Fruit fly (Drosophila melanogaster) whole organism, embryonic: Measurements from ENCODE around the gene Alp5.

Experiments
- ATbp ChIP-seq: fragments of 200-800 bp; sonication (Bioruptor generic); optimal IDR thresholded peaks from 2 replicates; lab custom pipeline; 2017; ENCODE audit warnings: missing biosample characterization, mild to moderate bottlenecking, missing genetic modification characterization, missing genetic modification reagents
- Adf1 ChIP-seq: fragments of 200-800 bp; sonication (Bioruptor generic); IDR thresholded peaks from 2 replicates; pipeline ENCODE4 v1.3.6; 2022; ENCODE audit warnings: missing biosample characterization, missing genetic modification characterization
- Blimp-1 ChIP-seq: fragments of 200-800 bp; sonication (Bioruptor generic); optimal IDR thresholded peaks from 3 replicates; lab custom pipeline; 2018; ENCODE audit warnings: missing biosample characterization, missing genetic modification characterization, mild to moderate bottlenecking, moderate library complexity, missing genetic modification reagents
- CG1024 ChIP-seq: fragments of 200-800 bp; sonication (Bioruptor generic); IDR thresholded peaks from 2 replicates; pipeline ENCODE4 v1.3.6; 2022; ENCODE audit warnings: missing biosample characterization, missing genetic modification characterization
- CG12769 ChIP-seq: fragments of 200-800 bp; sonication (Bioruptor generic); optimal IDR thresholded peaks from 2 replicates; lab custom pipeline; 2019; ENCODE audit warnings: missing biosample characterization, mild to moderate bottlenecking, missing genetic modification characterization, moderate library complexity
- CG1529 ChIP-seq: fragments of 200-800 bp; sonication (Bioruptor generic); optimal IDR thresholded peaks from 3 replicates; lab custom pipeline; 2018; ENCODE audit warnings: missing biosample characterization, missing genetic modification characterization
- CG1602 ChIP-seq: fragments of 200-800 bp; sonication (Bioruptor generic); optimal IDR thresholded peaks from 3 replicates; lab custom pipeline; 2016; ENCODE audit warnings: missing biosample characterization, missing genetic modification characterization
- CG16779 ChIP-seq: fragments of 200-800 bp; sonication (Bioruptor generic); IDR thresholded peaks from 2 replicates; pipeline ENCODE4 v1.3.6; 2022; ENCODE audit warnings: missing biosample characterization, missing genetic modification characterization
- CG2116 ChIP-seq: fragments of 200-800 bp; sonication (Bioruptor generic); optimal IDR thresholded peaks from 3 replicates; lab custom pipeline; 2018; ENCODE audit warnings: missing biosample characterization, mild to moderate bottlenecking, missing genetic modification characterization
- CG2199 ChIP-seq: fragments of 200-800 bp; sonication (Bioruptor generic); IDR thresholded peaks from 3 replicates; pipeline ENCODE4 v1.3.6; 2022; ENCODE audit warnings: missing biosample characterization, missing genetic modification characterization
- CG2678 ChIP-seq: fragments of 200-800 bp; sonication (Bioruptor generic); optimal IDR thresholded peaks from 3 replicates; lab custom pipeline; 2019; ENCODE audit warnings: missing biosample characterization, mild to moderate bottlenecking, missing genetic modification characterization, moderate library complexity
- CG2889 ChIP-seq: fragments of 200-800 bp; sonication (Bioruptor generic); IDR thresholded peaks from 3 replicates; pipeline ENCODE4 v1.3.6; 2022; ENCODE audit warnings: missing biosample characterization, missing genetic modification characterization
- CG30020 ChIP-seq: fragments of 200-800 bp; optimal IDR thresholded peaks from 2 replicates; lab custom pipeline; 2019; ENCODE audit warnings: missing biosample characterization, mild to moderate bottlenecking, missing genetic modification characterization, moderate library complexity
- CG3281 ChIP-seq: fragments of 200-800 bp; sonication (Bioruptor generic); optimal IDR thresholded peaks from 3 replicates; lab custom pipeline; 2017; ENCODE audit warnings: missing biosample characterization, mild to moderate bottlenecking, missing genetic modification characterization
- CG4360 ChIP-seq: fragments of 200-800 bp; sonication (Bioruptor generic); IDR thresholded peaks from 2 replicates; pipeline ENCODE4 v1.3.6; 2022; ENCODE audit warnings: missing biosample characterization, missing genetic modification characterization
- CG6854 ChIP-seq: fragments of 200-800 bp; sonication (Bioruptor generic); optimal IDR thresholded peaks from 3 replicates; lab custom pipeline; 2017; ENCODE audit warnings: missing biosample characterization, mild to moderate bottlenecking, missing genetic modification characterization
- CG7987 ChIP-seq: fragments of 200-800 bp; sonication (Bioruptor generic); optimal IDR thresholded peaks from 2 replicates; lab custom pipeline; 2018; ENCODE audit warnings: missing biosample characterization, mild to moderate bottlenecking, missing genetic modification characterization, moderate library complexity
- CG9817 ChIP-seq: fragments of 200-800 bp; sonication (Bioruptor generic); optimal IDR thresholded peaks from 2 replicates; lab custom pipeline; 2018; ENCODE audit warnings: missing biosample characterization, mild to moderate bottlenecking, missing genetic modification characterization, moderate library complexity
- Deaf1 ChIP-seq: fragments of 200-800 bp; optimal IDR thresholded peaks from 3 replicates; lab custom pipeline; 2019; ENCODE audit warnings: missing biosample characterization, mild to moderate bottlenecking, missing genetic modification characterization, moderate library complexity
- Doc3 ChIP-seq: fragments of 200-800 bp; sonication (Bioruptor generic); IDR thresholded peaks from 3 replicates; pipeline ENCODE4 v1.3.6; 2022; ENCODE audit warnings: missing biosample characterization, missing genetic modification characterization; ENCODE audit not compliant: partially characterized antibody
- Fer3 ChIP-seq: fragments of 200-800 bp; sonication (Bioruptor generic); optimal IDR thresholded peaks from 2 replicates; lab custom pipeline; 2018; ENCODE audit warnings: missing biosample characterization, mild to moderate bottlenecking, missing genetic modification characterization, moderate library complexity
- HLHmδ ChIP-seq: fragments of 200-800 bp; sonication (Bioruptor generic); optimal IDR thresholded peaks from 2 replicates; lab custom pipeline; 2018; ENCODE audit warnings: missing biosample characterization, mild to moderate bottlenecking, missing genetic modification characterization, moderate library complexity
- MTF-1 ChIP-seq: fragments of 200-800 bp; sonication (Bioruptor generic); optimal IDR thresholded peaks from 2 replicates; lab custom pipeline; 2018; ENCODE audit warnings: missing biosample characterization, mild to moderate bottlenecking, missing genetic modification characterization, borderline replicate concordance
- Med ChIP-seq: fragments of 200-800 bp; sonication (Bioruptor generic); peaks from one replicate; lab custom pipeline; 2016; ENCODE audit warnings: missing biosample characterization, missing genetic modification characterization, mild to moderate bottlenecking, inconsistent platforms, moderate library complexity
- Myb ChIP-seq: fragments of 200-800 bp; sonication (Bioruptor generic); optimal IDR thresholded peaks from 2 replicates; lab custom pipeline; 2016; ENCODE audit warnings: missing biosample characterization, missing genetic modification characterization
- PHDP ChIP-seq: fragments of 200-800 bp; sonication (Bioruptor generic); optimal IDR thresholded peaks from 3 replicates; lab custom pipeline; 2018; ENCODE audit warnings: missing biosample characterization, mild to moderate bottlenecking, missing genetic modification characterization, moderate library complexity
- chinmo ChIP-seq: fragments of 200-800 bp; sonication (Bioruptor generic); IDR thresholded peaks from 4 replicates; pipeline ENCODE4 v1.3.6; 2022; ENCODE audit warnings: missing biosample characterization, missing genetic modification characterization; ENCODE audit not compliant: partially characterized antibody
- crol ChIP-seq: fragments of 200-800 bp; sonication (Bioruptor generic); IDR thresholded peaks from 2 replicates; pipeline ENCODE4 v1.3.6; 2022; ENCODE audit warnings: missing biosample characterization, missing genetic modification characterization
- cwo ChIP-seq: fragments of 200-800 bp; sonication (Bioruptor generic); optimal IDR thresholded peaks from 3 replicates; lab custom pipeline; 2017; ENCODE audit warnings: missing biosample characterization, missing genetic modification characterization, mild to moderate bottlenecking, moderate library complexity, missing genetic modification reagents
- ems ChIP-seq: fragments of 200-800 bp; sonication (Bioruptor generic); optimal IDR thresholded peaks from 3 replicates; lab custom pipeline; 2016; ENCODE audit warnings: missing biosample characterization, missing genetic modification characterization
- gcm2 ChIP-seq: fragments of 200-800 bp; sonication (Bioruptor generic); optimal IDR thresholded peaks from 2 replicates; lab custom pipeline; 2016; ENCODE audit warnings: missing biosample characterization, missing genetic modification characterization
- grn ChIP-seq: fragments of 200-800 bp; sonication (Bioruptor generic); optimal IDR thresholded peaks from 3 replicates; lab custom pipeline; 2017; ENCODE audit warnings: missing biosample characterization, missing genetic modification characterization
- insv ChIP-seq, 2 experiments: fragments of 200-800 bp; sonication (Bioruptor generic); optimal IDR thresholded peaks; 3 replicates each; lab custom pipeline; 2016 to 2018; ENCODE audit warnings: missing biosample characterization in 2 of 2, missing genetic modification characterization in 2 of 2
- inv ChIP-seq: fragments of 200-800 bp; sonication (Bioruptor generic); IDR thresholded peaks from 2 replicates; pipeline ENCODE4 v1.3.6; 2022; ENCODE audit warnings: missing biosample characterization, missing genetic modification characterization; ENCODE audit not compliant: partially characterized antibody
- lab ChIP-seq: fragments of 200-800 bp; sonication (Bioruptor generic); optimal IDR thresholded peaks from 3 replicates; lab custom pipeline; 2017; ENCODE audit warnings: missing biosample characterization, missing genetic modification characterization, mild to moderate bottlenecking, moderate library complexity, missing genetic modification reagents
- mam ChIP-seq: fragments of 200-800 bp; sonication (Bioruptor generic); optimal IDR thresholded peaks from 3 replicates; lab custom pipeline; 2016; ENCODE audit warnings: missing biosample characterization, missing genetic modification characterization
- pan ChIP-seq, 4 experiments: fragments of >200 bp in 3 of 4; fragments of 200-800 bp in 1 of 4; sonication (Bioruptor generic) in 1 of 4; optimal IDR thresholded peaks in 3 of 4; IDR thresholded peaks in 1 of 4; 2 replicates each; pipeline versions ENCODE4 v1.3.6 to Lab custom; 2017 to 2022; ENCODE audit warnings: missing biosample characterization in 2 of 4, missing genetic modification characterization in 2 of 4, mixed read lengths in 1 of 4
- sens ChIP-seq: fragments of 200-800 bp; sonication (Bioruptor generic); peaks from one replicate; lab custom pipeline; 2016; ENCODE audit warnings: missing biosample characterization, missing genetic modification characterization
- so ChIP-seq: fragments of 200-800 bp; sonication (Bioruptor generic); IDR thresholded peaks from 3 replicates; pipeline ENCODE4 v1.3.6; 2022; ENCODE audit warnings: missing biosample characterization, missing genetic modification characterization
- sug ChIP-seq: fragments of 200-800 bp; optimal IDR thresholded peaks from 2 replicates; lab custom pipeline; 2019; ENCODE audit warnings: missing biosample characterization, mild to moderate bottlenecking, missing genetic modification characterization, moderate library complexity
- usp ChIP-seq: fragments of >200 bp; optimal IDR thresholded peaks from 2 replicates; lab custom pipeline; 2017; ENCODE audit warnings: missing biosample characterization, missing genetic modification characterization
- wdn ChIP-seq: fragments of 200-800 bp; sonication (Bioruptor generic); IDR thresholded peaks from 2 replicates; pipeline ENCODE4 v1.3.6; 2022; ENCODE audit warnings: missing biosample characterization, missing genetic modification characterization
- z ChIP-seq: fragments of 200-800 bp; sonication (Bioruptor generic); IDR thresholded peaks from 3 replicates; pipeline ENCODE4 v1.3.6; 2022; ENCODE audit warnings: missing biosample characterization, missing genetic modification characterization
- zf30C ChIP-seq: fragments of 200-800 bp; sonication (Bioruptor generic); optimal IDR thresholded peaks from 3 replicates; lab custom pipeline; 2018; ENCODE audit warnings: missing biosample characterization, mild to moderate bottlenecking, missing genetic modification characterization

Gene Alp5

DNA sequence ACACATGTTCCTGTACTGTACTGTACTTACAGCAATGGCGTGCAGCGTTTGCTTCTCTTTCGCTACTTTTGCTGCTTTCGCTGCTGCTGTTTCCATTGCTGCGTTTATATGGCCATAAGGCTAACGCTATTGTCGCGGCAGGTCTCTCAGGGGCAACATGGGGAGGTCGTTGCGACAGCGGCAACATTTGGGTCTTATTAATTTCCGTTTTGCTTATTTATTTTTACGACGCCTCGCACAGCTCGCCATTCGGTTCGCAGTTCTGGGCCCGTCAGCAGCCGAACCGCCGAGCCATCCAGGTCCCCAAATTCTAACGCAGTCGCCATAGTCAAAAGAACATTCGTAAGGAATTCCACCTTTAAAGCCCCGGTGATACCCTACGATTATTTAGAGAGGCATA lies 30.1 kb downstream of the Alp5 start (continued):
- TF ChIP-seq usp: no peak

DNA sequence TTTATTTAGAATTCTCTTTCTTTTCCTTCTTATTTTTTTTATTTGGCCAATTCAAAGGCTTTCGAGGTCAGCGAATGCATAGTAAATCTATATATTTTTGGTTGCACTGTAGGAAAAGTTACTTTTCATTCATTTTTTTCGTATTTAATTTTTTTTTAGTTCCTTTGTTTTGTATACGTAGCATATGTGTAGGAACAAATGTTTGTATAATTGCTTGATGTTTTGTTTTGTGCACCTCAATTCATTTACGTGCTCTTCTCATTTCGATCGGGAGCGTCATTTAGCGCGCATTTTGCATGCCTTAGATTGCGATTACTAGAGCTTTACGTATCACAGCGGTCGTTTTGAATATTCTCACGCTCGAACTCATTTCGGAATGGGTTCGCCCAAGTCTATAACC lies 43.8 kb downstream of the Alp5 start:
- TF ChIP-seq CG1529 (GFP tag; lab: Kevin White, UChicago): no peak
- no peak for TF ChIP-seq CG6854
- TF ChIP-seq CG30020 (tag; lab: Kevin White, UChicago): no peak
- TF ChIP-seq CG9817 (tag; lab: Kevin White, UChicago): no peak
- TF ChIP-seq z (GFP tag; lab: Robert Waterston, UW): peak; percentile 22; the same call in 1 of the 3 replicates
- TF ChIP-seq, all 482 proteins: peak for 1

DNA sequence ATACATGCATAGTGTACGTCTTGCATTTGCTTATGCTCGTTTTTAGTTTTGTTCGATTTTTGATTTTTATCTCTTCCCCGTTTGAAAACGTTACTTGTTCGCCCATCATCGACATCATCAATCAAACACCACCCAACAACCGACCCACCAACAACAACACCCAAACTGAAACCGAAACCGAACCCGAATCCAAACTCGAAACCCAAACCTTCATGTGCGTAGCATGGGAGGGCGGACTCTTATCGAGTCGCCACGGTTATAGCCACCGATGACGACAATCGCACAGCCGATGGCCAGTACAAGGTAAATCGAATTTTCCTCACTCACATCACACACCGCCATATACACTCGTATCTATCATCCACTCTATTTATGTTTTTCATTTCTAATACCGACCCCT lies 44.8 kb downstream of the Alp5 start:
- TF ChIP-seq CG4360 (peak; percentile 36; the same call in 1 of the 2 replicates), CG12769 (tag; lab: Kevin White, UChicago) (peak; percentile 31), CG2116 (no peak), sens (GFP tag; lab: Kevin White, UChicago) (peak; percentile 41), Blimp-1 (GFP tag; lab: Kevin White, UChicago) (peak; percentile 15), Deaf1 (peak; percentile 69), grn (GFP tag; lab: Kevin White, UChicago) (peak; percentile 41), insv (GFP tag; optimal IDR thresholded peaks at IDR 0.05; lab: Kevin White, UChicago) (no peak), chinmo (GFP tag; lab: Robert Waterston, UW) (0 out of 4 replicates have a peak, but pooled peaks have one; percentile 71), CG2199 (GFP tag; lab: Robert Waterston, UW) (0 out of 3 replicates have a peak, but pooled peaks have one; percentile 64), Fer3 (no peak), CG16779 (0 out of 2 replicates have a peak, but pooled peaks have one; percentile 42), CG1602 (GFP tag; lab: Kevin White, UChicago) (no peak), lab (peak; percentile 66), zf30C (GFP tag; lab: Kevin White, UChicago) (no peak), so (GFP tag; lab: Robert Waterston, UW) (0 out of 3 replicates have a peak, but pooled peaks have one; percentile 23), sug (tag; lab: Kevin White, UChicago) (peak; percentile 47)

DNA sequence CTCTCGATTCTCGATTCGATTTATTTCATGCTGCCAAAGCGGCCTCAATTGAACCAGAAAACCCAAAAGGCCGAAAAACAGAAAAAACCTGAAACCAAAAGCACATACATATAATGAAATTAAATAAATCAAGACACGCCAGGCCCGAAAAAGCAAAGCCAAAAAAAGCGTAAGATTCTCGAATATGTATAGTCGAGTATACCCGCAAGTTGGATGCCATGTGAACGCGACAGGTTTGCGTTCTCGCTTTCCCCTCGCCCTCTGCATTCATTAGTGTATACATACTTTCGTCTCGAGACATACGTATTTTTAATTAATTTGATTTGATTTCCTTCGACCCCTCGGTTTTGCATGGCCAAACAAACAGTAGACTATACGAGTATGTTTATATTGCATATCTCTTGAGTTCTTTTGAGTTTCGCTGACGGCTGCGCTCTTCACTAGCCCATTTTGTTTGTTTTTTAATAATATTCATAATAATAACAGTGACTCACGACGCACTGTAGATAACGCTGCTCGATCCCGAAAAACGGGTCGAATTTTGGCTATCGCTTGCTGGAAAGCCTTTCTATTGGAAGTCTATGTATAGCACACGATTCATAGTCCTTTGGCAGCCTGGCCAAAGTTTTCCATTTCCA lies 45.8 kb downstream of the Alp5 start:
- peak; percentile 16 for TF ChIP-seq CG3281
- no peak for TF ChIP-seq CG2889 (GFP tag; lab: Robert Waterston, UW)
- no peak for TF ChIP-seq PHDP
- no peak for TF ChIP-seq pan (optimal IDR thresholded peaks at IDR 0.05; lab: Kevin White, UChicago)
- TF ChIP-seq pan (GFP tag; optimal IDR thresholded peaks at IDR 0.05 in 1 of 2, IDR thresholded peaks at IDR 0.05 in 1 of 2): peak in 1 of 2 experiments; percentile 14
- TF ChIP-seq CG12769 (tag; lab: Kevin White, UChicago): peak; percentile 27
- TF ChIP-seq CG7987 (GFP tag; lab: Kevin White, UChicago): no peak
- TF ChIP-seq Doc3 (GFP tag; lab: Robert Waterston, UW): no peak
- TF ChIP-seq CG2678 (tag; lab: Kevin White, UChicago): no peak
- TF ChIP-seq gcm2 (GFP tag; lab: Kevin White, UChicago): no peak
- peak; percentile 58; the same call in 1 of the 2 replicates for TF ChIP-seq crol (GFP tag; lab: Robert Waterston, UW)
- 0 out of 2 replicates have a peak, but pooled peaks have one; percentile 5 for TF ChIP-seq Adf1 (GFP tag; lab: Robert Waterston, UW)
- TF ChIP-seq Myb (GFP tag; lab: Kevin White, UChicago): no peak
- peak; percentile 5 for TF ChIP-seq Blimp-1 (GFP tag; lab: Kevin White, UChicago)
- TF ChIP-seq HLHmδ: no peak
- no peak for TF ChIP-seq inv (GFP tag; lab: Robert Waterston, UW)
- TF ChIP-seq ems: no peak
- peak; percentile 83 for TF ChIP-seq cwo (GFP tag; lab: Kevin White, UChicago)
- no peak for TF ChIP-seq wdn (GFP tag; lab: Robert Waterston, UW)
- peak; percentile 60 for TF ChIP-seq Med (GFP tag; lab: Kevin White, UChicago)
- TF ChIP-seq mam (GFP tag; lab: Kevin White, UChicago): peak; percentile 27
- no peak for TF ChIP-seq CG1024 (GFP tag; lab: Robert Waterston, UW)
- TF ChIP-seq MTF-1: no peak
- no peak for TF ChIP-seq ATbp (GFP tag; lab: Kevin White, UChicago)
